Comparison of ENCODE assay signal across 1 fruit fly cellular context in genomic region chr2L:5096222-5096621, dm6.
TF ChIP-seq lines count a peak whose summit lies in the region.

TSS of gene CG4230 (plus strand) at chr2L:5096227.

TF ChIP-seq in whole organism, embryonic, 481 proteins besides CTCF, POLR2A, EP300 and RAD21 (continued from another document):
- peak; percentile 40 for TF ChIP-seq YL-1 (GFP tag; optimal IDR thresholded peaks at IDR 0.05; lab: Kevin White, UChicago)
- TF ChIP-seq ato (GFP tag; IDR thresholded peaks at IDR 0.05; lab: Robert Waterston, UW; ENCODE audit: partially characterized antibody): peak; percentile 53; the same call in 1 of the 2 replicates
- TF ChIP-seq CG8281 (tag; optimal IDR thresholded peaks at IDR 0.05; lab: Kevin White, UChicago): no peak
- no peak for TF ChIP-seq CG10654 (GFP tag; optimal IDR thresholded peaks at IDR 0.05; lab: Kevin White, UChicago)
- TF ChIP-seq luna (GFP tag; optimal IDR thresholded peaks at IDR 0.05; lab: Kevin White, UChicago): no peak
- no peak for TF ChIP-seq CG7928 (GFP tag; optimal IDR thresholded peaks at IDR 0.05; lab: Kevin White, UChicago)
- no peak for TF ChIP-seq fru (optimal IDR thresholded peaks at IDR 0.05; lab: Kevin White, UChicago)
- no peak for TF ChIP-seq CG2889 (GFP tag; IDR thresholded peaks at IDR 0.05; lab: Robert Waterston, UW)
- peak; percentile 39 for TF ChIP-seq gfzf (GFP tag; optimal IDR thresholded peaks at IDR 0.05; lab: Kevin White, UChicago)
- TF ChIP-seq CG16779 (GFP tag; IDR thresholded peaks at IDR 0.05; lab: Robert Waterston, UW): no peak
- TF ChIP-seq CG12659 (GFP tag; optimal IDR thresholded peaks at IDR 0.05; lab: Kevin White, UChicago): peak; percentile 26
- TF ChIP-seq CG42726 (GFP tag; IDR thresholded peaks at IDR 0.05; lab: Robert Waterston, UW; ENCODE audit: partially characterized antibody): peak; percentile 48; the same call in 1 of the 2 replicates
- no peak for TF ChIP-seq rib (GFP tag; IDR thresholded peaks at IDR 0.05; lab: Robert Waterston, UW)
- no peak for TF ChIP-seq CG7372 (GFP tag; IDR thresholded peaks at IDR 0.05; lab: Robert Waterston, UW)
- no peak for TF ChIP-seq Max (GFP tag; optimal IDR thresholded peaks at IDR 0.05; lab: Kevin White, UChicago)
- TF ChIP-seq CG13287 (GFP tag; IDR thresholded peaks at IDR 0.05; lab: Robert Waterston, UW; ENCODE audit: partially characterized antibody): peak; percentile 92
- TF ChIP-seq bbx (GFP tag; IDR thresholded peaks at IDR 0.05; lab: Robert Waterston, UW; ENCODE audit: partially characterized antibody): peak; percentile 94
- no peak for TF ChIP-seq dati (GFP tag; IDR thresholded peaks at IDR 0.05; lab: Robert Waterston, UW)
- TF ChIP-seq CG18599 (GFP tag; optimal IDR thresholded peaks at IDR 0.05; lab: Kevin White, UChicago): no peak
- no peak for TF ChIP-seq sim (GFP tag; IDR thresholded peaks at IDR 0.05; lab: Robert Waterston, UW)
- TF ChIP-seq wdn (GFP tag; IDR thresholded peaks at IDR 0.05; lab: Robert Waterston, UW): no peak
- TF ChIP-seq danr (GFP tag; IDR thresholded peaks at IDR 0.05; lab: Robert Waterston, UW): no peak
- no peak for TF ChIP-seq tio (GFP tag; optimal IDR thresholded peaks at IDR 0.05; lab: Kevin White, UChicago)
- TF ChIP-seq pnt (GFP tag; optimal IDR thresholded peaks at IDR 0.05; lab: Kevin White, UChicago): no peak
- no peak for TF ChIP-seq Camta (GFP tag; optimal IDR thresholded peaks at IDR 0.05; lab: Kevin White, UChicago)
- no peak for TF ChIP-seq CG4360 (GFP tag; IDR thresholded peaks at IDR 0.05; lab: Robert Waterston, UW)
- TF ChIP-seq otp (GFP tag; IDR thresholded peaks at IDR 0.05; lab: Robert Waterston, UW): no peak
- peak; percentile 22; the same call in 1 of the 3 replicates for TF ChIP-seq CG34422 (GFP tag; IDR thresholded peaks at IDR 0.05; lab: Robert Waterston, UW)
- TF ChIP-seq CG13296 (GFP tag; optimal IDR thresholded peaks at IDR 0.05; lab: Kevin White, UChicago): no peak
- TF ChIP-seq tap (tag; optimal IDR thresholded peaks at IDR 0.05; lab: Kevin White, UChicago): no peak
- TF ChIP-seq HLHmδ (GFP tag; optimal IDR thresholded peaks at IDR 0.05; lab: Kevin White, UChicago): no peak
- no peak for TF ChIP-seq esg (GFP tag; conservative IDR thresholded peaks at IDR 0.05; lab: Robert Waterston, UW)
- no peak for TF ChIP-seq hth (optimal IDR thresholded peaks at IDR 0.05; lab: Kevin White, UChicago)
- TF ChIP-seq Optix (GFP tag; IDR thresholded peaks at IDR 0.05; lab: Robert Waterston, UW): no peak
- TF ChIP-seq CG17359 (tag; optimal IDR thresholded peaks at IDR 0.05; lab: Kevin White, UChicago): no peak
- TF ChIP-seq CG15514 (GFP tag; optimal IDR thresholded peaks at IDR 0.05; lab: Kevin White, UChicago): peak; percentile 47
- TF ChIP-seq sd (tag; optimal IDR thresholded peaks at IDR 0.05; lab: Kevin White, UChicago): no peak
- TF ChIP-seq vnd (GFP tag; IDR thresholded peaks at IDR 0.05; lab: Robert Waterston, UW; ENCODE audit: partially characterized antibody): peak; percentile 63; the same call in 2 of the 3 replicates
- TF ChIP-seq trem (tag; optimal IDR thresholded peaks at IDR 0.05; lab: Kevin White, UChicago): peak; percentile 65
- no peak for TF ChIP-seq Neu2 (GFP tag; optimal IDR thresholded peaks at IDR 0.05; lab: Kevin White, UChicago; ENCODE audit: borderline replicate concordance)
- TF ChIP-seq CG12769 (tag; optimal IDR thresholded peaks at IDR 0.05; lab: Kevin White, UChicago): no peak
- TF ChIP-seq Scr (GFP tag; IDR thresholded peaks at IDR 0.05; lab: Robert Waterston, UW; ENCODE audit: partially characterized antibody): peak; percentile 85
- TF ChIP-seq Lpt (GFP tag; optimal IDR thresholded peaks at IDR 0.05; lab: Kevin White, UChicago): no peak
- TF ChIP-seq CG17328 (GFP tag; IDR thresholded peaks at IDR 0.05; lab: Robert Waterston, UW): 0 out of 2 replicates have a peak, but pooled peaks have one; percentile 7
- no peak for TF ChIP-seq br (optimal IDR thresholded peaks at IDR 0.05; lab: Kevin White, UChicago)
- peak; percentile 86 for TF ChIP-seq CG17186 (GFP tag; optimal IDR thresholded peaks at IDR 0.05; lab: Kevin White, UChicago)
- TF ChIP-seq sens (GFP tag; lab: Kevin White, UChicago): peak; percentile 64
- TF ChIP-seq Sry-β (GFP tag; optimal IDR thresholded peaks at IDR 0.05; lab: Kevin White, UChicago): peak; percentile 50
- no peak for TF ChIP-seq CG13424 (tag; optimal IDR thresholded peaks at IDR 0.05; lab: Kevin White, UChicago)
- TF ChIP-seq ara (GFP tag; IDR thresholded peaks at IDR 0.05; lab: Robert Waterston, UW): no peak
- TF ChIP-seq CG8359 (GFP tag; optimal IDR thresholded peaks at IDR 0.05; lab: Kevin White, UChicago; ENCODE audit: borderline replicate concordance): no peak
- no peak for TF ChIP-seq D (optimal IDR thresholded peaks at IDR 0.05; lab: Kevin White, UChicago)
- no peak for TF ChIP-seq D (GFP tag; optimal IDR thresholded peaks at IDR 0.05; lab: Kevin White, UChicago)
- TF ChIP-seq caup (GFP tag; optimal IDR thresholded peaks at IDR 0.05; lab: Kevin White, UChicago; ENCODE audit: severe bottlenecking): no peak
- no peak for TF ChIP-seq Aef1 (GFP tag; IDR thresholded peaks at IDR 0.05; lab: Robert Waterston, UW)
- peak; percentile 65; the same call in 1 of the 3 replicates for TF ChIP-seq mld (GFP tag; IDR thresholded peaks at IDR 0.05; lab: Robert Waterston, UW; ENCODE audit: partially characterized antibody)
- TF ChIP-seq CG12299 (tag; optimal IDR thresholded peaks at IDR 0.05; lab: Kevin White, UChicago): no peak
- no peak for TF ChIP-seq Bdp1 (GFP tag; optimal IDR thresholded peaks at IDR 0.05; lab: Kevin White, UChicago)
- TF ChIP-seq Rfx (GFP tag; IDR thresholded peaks at IDR 0.05; lab: Robert Waterston, UW): no peak
- no peak for TF ChIP-seq GATAe (GFP tag; conservative IDR thresholded peaks at IDR 0.05; lab: Robert Waterston, UW)
- peak; percentile 90 for TF ChIP-seq Sry-δ (GFP tag; optimal IDR thresholded peaks at IDR 0.05; lab: Kevin White, UChicago)
- TF ChIP-seq Hsf (GFP tag; optimal IDR thresholded peaks at IDR 0.05; lab: Kevin White, UChicago): no peak
- TF ChIP-seq chn (GFP tag; optimal IDR thresholded peaks at IDR 0.05; lab: Kevin White, UChicago): no peak
- no peak for TF ChIP-seq nom (GFP tag; optimal IDR thresholded peaks at IDR 0.05; lab: Kevin White, UChicago)
- TF ChIP-seq MESR4 (GFP tag; optimal IDR thresholded peaks at IDR 0.05; lab: Kevin White, UChicago): peak; percentile 56
- peak; percentile 0 for TF ChIP-seq PHDP (tag; optimal IDR thresholded peaks at IDR 0.05; lab: Kevin White, UChicago)
- TF ChIP-seq jigr1 (GFP tag; IDR thresholded peaks at IDR 0.05; lab: Robert Waterston, UW): no peak
- no peak for TF ChIP-seq tup (GFP tag; optimal IDR thresholded peaks at IDR 0.05; lab: Kevin White, UChicago)
- no peak for TF ChIP-seq gcm (GFP tag; optimal IDR thresholded peaks at IDR 0.05; lab: Kevin White, UChicago)
- TF ChIP-seq Dll (GFP tag; IDR thresholded peaks at IDR 0.05; lab: Robert Waterston, UW; ENCODE audit: partially characterized antibody): peak; percentile 84
- no peak for TF ChIP-seq CG9932 (GFP tag; IDR thresholded peaks at IDR 0.05; lab: Robert Waterston, UW)
- TF ChIP-seq CG1832 (GFP tag; optimal IDR thresholded peaks at IDR 0.05; lab: Kevin White, UChicago): no peak
- no peak for TF ChIP-seq ro (GFP tag; IDR thresholded peaks at IDR 0.05; lab: Robert Waterston, UW)
- peak; percentile 55; the same call in 1 of the 2 replicates for TF ChIP-seq chm (GFP tag; IDR thresholded peaks at IDR 0.05; lab: Robert Waterston, UW)
- no peak for TF ChIP-seq org-1 (GFP tag; optimal IDR thresholded peaks at IDR 0.05; lab: Kevin White, UChicago)
- TF ChIP-seq CG6254 (GFP tag; optimal IDR thresholded peaks at IDR 0.05; lab: Kevin White, UChicago): peak; percentile 84
- TF ChIP-seq CG8290 (GFP tag; optimal IDR thresholded peaks at IDR 0.05; lab: Kevin White, UChicago): no peak
- TF ChIP-seq CG8290 (tag; optimal IDR thresholded peaks at IDR 0.05; lab: Kevin White, UChicago): peak in 1 of 2 experiments; percentile 45
- no peak for TF ChIP-seq NFAT (GFP tag; IDR thresholded peaks at IDR 0.05; lab: Robert Waterston, UW)
- TF ChIP-seq CG2116 (GFP tag; optimal IDR thresholded peaks at IDR 0.05; lab: Kevin White, UChicago): peak; percentile 43
